2 fruit fly cellular contexts compared by ENCODE assay signal in genomic region chr3R:7276782-7277181, dm6.
TF ChIP-seq lines count a peak whose summit lies in the region.

No protein-coding gene starts in this region.

- no peak for TF ChIP-seq CTCF in whole organism, embryonic (GFP tag; optimal IDR thresholded peaks at IDR 0.05; lab: Kevin White, UChicago)

TF ChIP-seq in whole organism, embryonic, 481 proteins besides CTCF, POLR2A, EP300 and RAD21:
- TF ChIP-seq CG7271 (tag; optimal IDR thresholded peaks at IDR 0.05; lab: Kevin White, UChicago) (no peak), Hr39 (optimal IDR thresholded peaks at IDR 0.05; lab: Kevin White, UChicago) (peak; percentile 53), Ets65A (GFP tag; lab: Kevin White, UChicago) (peak; percentile 17), CG8478 (optimal IDR thresholded peaks at IDR 0.05; lab: Kevin White, UChicago) (peak; percentile 40)

TF ChIP-seq in whole organism, wandering third instar larva, 38 proteins besides CTCF, POLR2A, EP300 and RAD21:
- TF ChIP-seq Dfd (GFP tag; optimal IDR thresholded peaks at IDR 0.05; lab: Kevin White, UChicago) (peak; percentile 94), Sp1 (GFP tag; optimal IDR thresholded peaks at IDR 0.05; lab: Kevin White, UChicago) (no peak)

Comparison
In these comparisons a context has a peak if more than half of its experiments do, and no peak if none do; other contexts are left out.
1. Of the 10 proteins assayed by ChIP-seq in both whole organism, embryonic and whole organism, wandering third instar larva: peak only in whole organism, embryonic: none; only in whole organism, wandering third instar larva: Dfd; in both: none; in neither: 9.